Fruit fly (Drosophila melanogaster) whole organism, embryonic: ENCODE results near the gene bwa.

Experiments
- Abd-B ChIP-seq: fragments of 200-800 bp; sonication (Bioruptor generic); optimal IDR thresholded peaks from 2 replicates; lab custom pipeline; 2018; ENCODE audit warnings: missing biosample characterization, mild to moderate bottlenecking, missing genetic modification characterization, moderate library complexity
- Blimp-1 ChIP-seq: fragments of 200-800 bp; sonication (Bioruptor generic); optimal IDR thresholded peaks from 3 replicates; lab custom pipeline; 2018; ENCODE audit warnings: missing biosample characterization, missing genetic modification characterization, mild to moderate bottlenecking, moderate library complexity, missing genetic modification reagents
- CG10147 ChIP-seq: fragments of 200-800 bp; sonication (Bioruptor generic); optimal IDR thresholded peaks from 2 replicates; lab custom pipeline; 2019; ENCODE audit warnings: missing biosample characterization, mild to moderate bottlenecking, missing genetic modification characterization, moderate library complexity
- CG1024 ChIP-seq: fragments of 200-800 bp; sonication (Bioruptor generic); IDR thresholded peaks from 2 replicates; pipeline ENCODE4 v1.3.6; 2022; ENCODE audit warnings: missing biosample characterization, missing genetic modification characterization
- CG10321 ChIP-seq: fragments of 200-800 bp; sonication (Bioruptor generic); IDR thresholded peaks from 2 replicates; pipeline ENCODE4 v1.3.6; 2022; ENCODE audit warnings: missing biosample characterization, missing genetic modification characterization
- CG10565 ChIP-seq: fragments of 200-800 bp; sonication (Bioruptor generic); optimal IDR thresholded peaks from 3 replicates; lab custom pipeline; 2016; ENCODE audit warnings: missing biosample characterization, mild to moderate bottlenecking, missing genetic modification characterization
- CG11093 ChIP-seq: fragments of 200-800 bp; sonication (Bioruptor generic); IDR thresholded peaks from 3 replicates; pipeline ENCODE4 v1.3.6; 2022; ENCODE audit warnings: missing biosample characterization, missing genetic modification characterization
- CG12071 ChIP-seq: fragments of 200-800 bp; sonication (Bioruptor generic); optimal IDR thresholded peaks from 3 replicates; lab custom pipeline; 2018; ENCODE audit warnings: missing biosample characterization, mild to moderate bottlenecking, missing genetic modification characterization
- CG12155 ChIP-seq: fragments of 200-800 bp; sonication (Bioruptor generic); optimal IDR thresholded peaks from 3 replicates; lab custom pipeline; 2016; ENCODE audit warnings: missing biosample characterization, missing genetic modification characterization
- CG12299 ChIP-seq: fragments of 200-800 bp; sonication (Bioruptor generic); optimal IDR thresholded peaks from 2 replicates; lab custom pipeline; 2018; ENCODE audit warnings: missing biosample characterization, mild to moderate bottlenecking, missing genetic modification characterization
- CG13624 ChIP-seq: fragments of 200-800 bp; sonication (Bioruptor generic); optimal IDR thresholded peaks from 2 replicates; lab custom pipeline; 2016; ENCODE audit warnings: missing biosample characterization, missing genetic modification characterization
- CG1603 ChIP-seq: fragments of 200-800 bp; sonication (Bioruptor generic); optimal IDR thresholded peaks from 2 replicates; lab custom pipeline; 2019; ENCODE audit warnings: missing biosample characterization, mild to moderate bottlenecking, missing genetic modification characterization, moderate library complexity
- CG16779 ChIP-seq: fragments of 200-800 bp; sonication (Bioruptor generic); IDR thresholded peaks from 2 replicates; pipeline ENCODE4 v1.3.6; 2022; ENCODE audit warnings: missing biosample characterization, missing genetic modification characterization
- CG16813 ChIP-seq: fragments of 200-800 bp; sonication (Bioruptor generic); IDR thresholded peaks from 3 replicates; pipeline ENCODE4 v1.3.6; 2022; ENCODE audit warnings: missing biosample characterization, missing genetic modification characterization; ENCODE audit not compliant: partially characterized antibody
- CG17361 ChIP-seq: fragments of 200-800 bp; sonication (Bioruptor generic); IDR thresholded peaks from 3 replicates; pipeline ENCODE4 v1.3.6; 2022; ENCODE audit warnings: missing biosample characterization, missing genetic modification characterization
- CG18262 ChIP-seq: fragments of 200-800 bp; optimal IDR thresholded peaks from 3 replicates; lab custom pipeline; 2019; ENCODE audit warnings: missing biosample characterization, mild to moderate bottlenecking, missing genetic modification characterization, moderate library complexity
- CG18599 ChIP-seq: fragments of 200-800 bp; sonication (Bioruptor generic); optimal IDR thresholded peaks from 3 replicates; lab custom pipeline; 2017; ENCODE audit warnings: missing biosample characterization, missing genetic modification characterization, mild to moderate bottlenecking, moderate library complexity, missing genetic modification reagents
- CG2199 ChIP-seq: fragments of 200-800 bp; sonication (Bioruptor generic); IDR thresholded peaks from 3 replicates; pipeline ENCODE4 v1.3.6; 2022; ENCODE audit warnings: missing biosample characterization, missing genetic modification characterization
- CG3407 ChIP-seq: fragments of 200-800 bp; sonication (Bioruptor generic); optimal IDR thresholded peaks from 2 replicates; lab custom pipeline; 2018; ENCODE audit warnings: missing biosample characterization, mild to moderate bottlenecking, missing genetic modification characterization
- CG4617 ChIP-seq: fragments of 200-800 bp; sonication (Bioruptor generic); optimal IDR thresholded peaks from 3 replicates; lab custom pipeline; 2016; ENCODE audit warnings: missing biosample characterization, missing genetic modification characterization, borderline replicate concordance
- CG7271 ChIP-seq: fragments of 200-800 bp; sonication (Bioruptor generic); optimal IDR thresholded peaks from 2 replicates; lab custom pipeline; 2018; ENCODE audit warnings: missing biosample characterization, mild to moderate bottlenecking, missing genetic modification characterization, moderate library complexity
- CG7372 ChIP-seq: fragments of 200-800 bp; sonication (Bioruptor generic); IDR thresholded peaks from 2 replicates; pipeline ENCODE4 v1.3.6; 2022; ENCODE audit warnings: missing biosample characterization, missing genetic modification characterization
- CG7745 ChIP-seq: fragments of 200-800 bp; sonication (Bioruptor generic); optimal IDR thresholded peaks from 2 replicates; lab custom pipeline; 2018; ENCODE audit warnings: missing biosample characterization, mild to moderate bottlenecking, missing genetic modification characterization, moderate library complexity
- CG7928 ChIP-seq: fragments of 200-800 bp; sonication (Bioruptor generic); optimal IDR thresholded peaks from 2 replicates; lab custom pipeline; 2017; ENCODE audit warnings: missing biosample characterization, mild to moderate bottlenecking, missing genetic modification characterization
- CG7963 ChIP-seq: fragments of 200-800 bp; sonication (Bioruptor generic); IDR thresholded peaks from 3 replicates; pipeline ENCODE4 v1.3.6; 2022; ENCODE audit warnings: missing biosample characterization, missing genetic modification characterization; ENCODE audit not compliant: partially characterized antibody
- CG8765 ChIP-seq: fragments of 200-800 bp; sonication (Bioruptor generic); IDR thresholded peaks from 2 replicates; pipeline ENCODE4 v1.3.6; 2022; ENCODE audit warnings: missing biosample characterization, missing genetic modification characterization
- CG9727 ChIP-seq: fragments of 200-800 bp; sonication (Bioruptor generic); optimal IDR thresholded peaks from 3 replicates; lab custom pipeline; 2017; ENCODE audit warnings: missing biosample characterization, mild to moderate bottlenecking, missing genetic modification characterization
- Dll ChIP-seq: fragments of 200-800 bp; sonication (Bioruptor generic); IDR thresholded peaks from 4 replicates; pipeline ENCODE4 v1.3.6; 2022; ENCODE audit warnings: missing biosample characterization, missing genetic modification characterization; ENCODE audit not compliant: partially characterized antibody
- HLH54F ChIP-seq: fragments of 200-800 bp; sonication (Bioruptor generic); optimal IDR thresholded peaks from 3 replicates; lab custom pipeline; 2016; ENCODE audit warnings: missing biosample characterization, missing genetic modification characterization
- Lhr ChIP-seq: fragments of 200-800 bp; sonication (Bioruptor generic); optimal IDR thresholded peaks from 3 replicates; lab custom pipeline; 2017; ENCODE audit warnings: mild to moderate bottlenecking, missing biosample characterization, missing genetic modification reagents, missing genetic modification characterization
- Lpt ChIP-seq: fragments of >200 bp; optimal IDR thresholded peaks from 2 replicates; lab custom pipeline; 2018; ENCODE audit warnings: missing biosample characterization, missing genetic modification characterization
- Mad ChIP-seq: fragments of 200-800 bp; sonication (Bioruptor generic); optimal IDR thresholded peaks from 2 replicates; lab custom pipeline; 2016; ENCODE audit warnings: missing biosample characterization, missing genetic modification characterization
- Nf-YC ChIP-seq: fragments of 200-800 bp; optimal IDR thresholded peaks from 3 replicates; lab custom pipeline; 2019; ENCODE audit warnings: missing biosample characterization, mild to moderate bottlenecking, missing genetic modification characterization, moderate library complexity
- Ravus ChIP-seq: fragments of 200-800 bp; sonication (Bioruptor generic); IDR thresholded peaks from 2 replicates; pipeline ENCODE4 v1.3.6; 2022; ENCODE audit warnings: missing biosample characterization, missing genetic modification characterization
- Rfx ChIP-seq: fragments of 200-800 bp; sonication (Bioruptor generic); IDR thresholded peaks from 2 replicates; pipeline ENCODE4 v1.3.6; 2022; ENCODE audit warnings: missing biosample characterization, missing genetic modification characterization
- Six4 ChIP-seq: fragments of 200-800 bp; sonication (Bioruptor generic); optimal IDR thresholded peaks from 2 replicates; lab custom pipeline; 2016; ENCODE audit warnings: missing biosample characterization, missing genetic modification characterization
- YL-1 ChIP-seq: fragments of 200-800 bp; sonication (Bioruptor generic); optimal IDR thresholded peaks from 3 replicates; lab custom pipeline; 2017; ENCODE audit warnings: missing biosample characterization, mild to moderate bottlenecking, missing genetic modification characterization
- chinmo ChIP-seq: fragments of 200-800 bp; sonication (Bioruptor generic); IDR thresholded peaks from 4 replicates; pipeline ENCODE4 v1.3.6; 2022; ENCODE audit warnings: missing biosample characterization, missing genetic modification characterization; ENCODE audit not compliant: partially characterized antibody
- danr ChIP-seq: fragments of 200-800 bp; sonication (Bioruptor generic); IDR thresholded peaks from 2 replicates; pipeline ENCODE4 v1.3.6; 2022; ENCODE audit warnings: missing biosample characterization, missing genetic modification characterization
- dm ChIP-seq: fragments of 200-800 bp; sonication (Bioruptor generic); optimal IDR thresholded peaks from 3 replicates; lab custom pipeline; 2016; ENCODE audit warnings: missing biosample characterization, missing genetic modification characterization
- fd96Cb ChIP-seq: fragments of 200-800 bp; sonication (Bioruptor generic); optimal IDR thresholded peaks from 2 replicates; lab custom pipeline; 2018; ENCODE audit warnings: missing biosample characterization, mild to moderate bottlenecking, missing genetic modification characterization, moderate library complexity
- ftz-f1 ChIP-seq: fragments of 200-800 bp; sonication (Bioruptor generic); optimal IDR thresholded peaks from 2 replicates; lab custom pipeline; 2016; ENCODE audit warnings: missing biosample characterization, missing genetic modification characterization
- gcm2 ChIP-seq: fragments of 200-800 bp; sonication (Bioruptor generic); optimal IDR thresholded peaks from 2 replicates; lab custom pipeline; 2016; ENCODE audit warnings: missing biosample characterization, missing genetic modification characterization
- kni ChIP-seq: fragments of 200-800 bp; sonication (Bioruptor generic); optimal IDR thresholded peaks from 3 replicates; lab custom pipeline; 2017; ENCODE audit warnings: mild to moderate bottlenecking, missing biosample characterization, missing genetic modification reagents, missing genetic modification characterization
- lbe ChIP-seq: fragments of 200-800 bp; sonication (Bioruptor generic); optimal IDR thresholded peaks from 2 replicates; lab custom pipeline; 2016; ENCODE audit warnings: missing biosample characterization, mild to moderate bottlenecking, missing genetic modification characterization
- pan ChIP-seq, 4 experiments: fragments of >200 bp in 3 of 4; fragments of 200-800 bp in 1 of 4; sonication (Bioruptor generic) in 1 of 4; optimal IDR thresholded peaks in 3 of 4; IDR thresholded peaks in 1 of 4; 2 replicates each; pipeline versions ENCODE4 v1.3.6 to Lab custom; 2017 to 2022; ENCODE audit warnings: missing biosample characterization in 2 of 4, missing genetic modification characterization in 2 of 4, mixed read lengths in 1 of 4
- sens-2 ChIP-seq: fragments of 200-800 bp; sonication (Bioruptor generic); IDR thresholded peaks from 2 replicates; pipeline ENCODE4 v1.3.6; 2022; ENCODE audit warnings: missing biosample characterization, missing genetic modification characterization
- sob ChIP-seq: fragments of 200-800 bp; sonication (Bioruptor generic); IDR thresholded peaks from 2 replicates; pipeline ENCODE4 v1.3.6; 2022; ENCODE audit warnings: missing biosample characterization, missing genetic modification characterization
- stc ChIP-seq: fragments of 200-800 bp; sonication (Bioruptor generic); IDR thresholded peaks from 2 replicates; pipeline ENCODE4 v1.3.6; 2022; ENCODE audit warnings: missing biosample characterization, missing genetic modification characterization
- unc-4 ChIP-seq: fragments of 200-800 bp; sonication (Bioruptor generic); IDR thresholded peaks from 2 replicates; pipeline ENCODE4 v1.3.6; 2022; ENCODE audit warnings: missing biosample characterization, missing genetic modification characterization; ENCODE audit not compliant: partially characterized antibody

The bwa gene

dm6 chr2L:20093794-20094193 lies 27.6 kb downstream of the bwa start, which contains the start of the genes Taf13 and nesd (continued):
- TF ChIP-seq Blimp-1 (no peak), CG17361 (GFP tag; lab: Robert Waterston, UW) (peak; percentile 77), CG7745 (tag; lab: Kevin White, UChicago) (no peak), CG18262 (peak; percentile 35), CG12299 (no peak), fd96Cb (tag; lab: Kevin White, UChicago) (no peak), HLH54F (GFP tag; lab: Kevin White, UChicago) (peak; percentile 28), YL-1 (peak; percentile 48), CG2199 (no peak), Abd-B (peak; percentile 41), Rfx (GFP tag; lab: Robert Waterston, UW) (peak; percentile 28; the same call in 1 of the 2 replicates), CG11093 (GFP tag; lab: Robert Waterston, UW) (no peak), pan (optimal IDR thresholded peaks at IDR 0.05; lab: Kevin White, UChicago) (no peak), pan (GFP tag; optimal IDR thresholded peaks at IDR 0.05 in 1 of 2, IDR thresholded peaks at IDR 0.05 in 1 of 2) (no peak), sob (0 out of 2 replicates have a peak, but pooled peaks have one; percentile 17), lbe (peak; percentile 27), Six4 (no peak), CG16779 (GFP tag; lab: Robert Waterston, UW) (no peak), CG7928 (GFP tag; lab: Kevin White, UChicago) (peak; percentile 25), CG8765 (no peak), Mad (GFP tag; lab: Kevin White, UChicago) (peak; percentile 1), CG12071 (GFP tag; lab: Kevin White, UChicago) (no peak), gcm2 (GFP tag; lab: Kevin White, UChicago) (no peak), CG10321 (no peak), dm (GFP tag; lab: Kevin White, UChicago) (peak; percentile 36), Lhr (peak; percentile 55), Lpt (no peak), CG12155 (peak; percentile 28), Ravus (no peak), danr (GFP tag; lab: Robert Waterston, UW) (no peak), CG10147 (peak; percentile 67), CG1024 (GFP tag; lab: Robert Waterston, UW) (no peak), sens-2 (no peak), Nf-YC (tag; lab: Kevin White, UChicago) (peak; percentile 61), CG1603 (tag; lab: Kevin White, UChicago) (peak; percentile 29), chinmo (GFP tag; lab: Robert Waterston, UW) (0 out of 4 replicates have a peak, but pooled peaks have one; percentile 35), CG9727 (GFP tag; lab: Kevin White, UChicago) (peak; percentile 37), CG13624 (peak; percentile 25), CG16813 (peak; percentile 74), CG7963 (peak; percentile 49; the same call in 2 of the 3 replicates), Dll (GFP tag; lab: Robert Waterston, UW) (peak; percentile 84), CG7372 (GFP tag; lab: Robert Waterston, UW) (no peak), CG7271 (tag; lab: Kevin White, UChicago) (peak; percentile 51), unc-4 (GFP tag; lab: Robert Waterston, UW) (peak; percentile 75), ftz-f1 (GFP tag; lab: Kevin White, UChicago) (no peak), CG3407 (GFP tag; lab: Kevin White, UChicago) (no peak), CG18599 (GFP tag; lab: Kevin White, UChicago) (peak; percentile 12), kni (GFP tag; lab: Kevin White, UChicago) (no peak), stc (GFP tag; lab: Robert Waterston, UW) (no peak), CG4617 (GFP tag; lab: Kevin White, UChicago) (peak; percentile 40), CG10565 (GFP tag; lab: Kevin White, UChicago) (no peak)
